Fruit fly (Drosophila melanogaster) whole organism, embryonic: ENCODE data around the gene alphaTub67C.
A peak's percentile ranks its signal among the peaks of the same experiment; 100 is the strongest.

Experiments used
- Antp ChIP-seq: fragments of 200-800 bp; sonication (Bioruptor generic); optimal IDR thresholded peaks from 3 replicates; lab custom pipeline; 2016; ENCODE audit warnings: missing biosample characterization, missing genetic modification characterization
- Bdp1 ChIP-seq: fragments of 200-800 bp; sonication (Bioruptor generic); optimal IDR thresholded peaks from 3 replicates; lab custom pipeline; 2016; ENCODE audit warnings: missing biosample characterization, missing genetic modification characterization
- Blimp-1 ChIP-seq: fragments of 200-800 bp; sonication (Bioruptor generic); optimal IDR thresholded peaks from 3 replicates; lab custom pipeline; 2018; ENCODE audit warnings: missing biosample characterization, missing genetic modification characterization, mild to moderate bottlenecking, moderate library complexity, missing genetic modification reagents
- CG10274 ChIP-seq: fragments of 200-800 bp; sonication (Bioruptor generic); optimal IDR thresholded peaks from 3 replicates; lab custom pipeline; 2017; ENCODE audit warnings: missing biosample characterization, mild to moderate bottlenecking, missing genetic modification characterization
- CG11695 ChIP-seq: fragments of 200-800 bp; sonication (Bioruptor generic); IDR thresholded peaks from 3 replicates; pipeline ENCODE4 v1.3.6; 2022; ENCODE audit warnings: missing biosample characterization, missing genetic modification characterization
- CG11723 ChIP-seq: fragments of 200-800 bp; sonication (Bioruptor generic); optimal IDR thresholded peaks from 2 replicates; lab custom pipeline; 2017; ENCODE audit warnings: missing biosample characterization, mild to moderate bottlenecking, missing genetic modification characterization
- CG12071 ChIP-seq: fragments of 200-800 bp; sonication (Bioruptor generic); optimal IDR thresholded peaks from 3 replicates; lab custom pipeline; 2018; ENCODE audit warnings: missing biosample characterization, mild to moderate bottlenecking, missing genetic modification characterization
- CG12104 ChIP-seq: fragments of 200-800 bp; sonication (Bioruptor generic); optimal IDR thresholded peaks from 3 replicates; lab custom pipeline; 2016; ENCODE audit warnings: missing biosample characterization, missing genetic modification characterization
- CG1233 ChIP-seq: fragments of 200-800 bp; sonication (Bioruptor generic); optimal IDR thresholded peaks from 4 replicates; lab custom pipeline; 2018; ENCODE audit warnings: missing biosample characterization, mild to moderate bottlenecking, missing genetic modification characterization
- CG17328 ChIP-seq: fragments of 200-800 bp; sonication (Bioruptor generic); IDR thresholded peaks from 2 replicates; pipeline ENCODE4 v1.3.6; 2022; ENCODE audit warnings: missing biosample characterization, missing genetic modification characterization
- CG18599 ChIP-seq: fragments of 200-800 bp; sonication (Bioruptor generic); optimal IDR thresholded peaks from 3 replicates; lab custom pipeline; 2017; ENCODE audit warnings: missing biosample characterization, missing genetic modification characterization, mild to moderate bottlenecking, moderate library complexity, missing genetic modification reagents
- CG2116 ChIP-seq: fragments of 200-800 bp; sonication (Bioruptor generic); optimal IDR thresholded peaks from 3 replicates; lab custom pipeline; 2018; ENCODE audit warnings: missing biosample characterization, mild to moderate bottlenecking, missing genetic modification characterization
- CG2712 ChIP-seq: fragments of 200-800 bp; optimal IDR thresholded peaks from 3 replicates; lab custom pipeline; 2019; ENCODE audit warnings: missing biosample characterization, mild to moderate bottlenecking, missing genetic modification characterization, moderate library complexity
- CG2889 ChIP-seq: fragments of 200-800 bp; sonication (Bioruptor generic); IDR thresholded peaks from 3 replicates; pipeline ENCODE4 v1.3.6; 2022; ENCODE audit warnings: missing biosample characterization, missing genetic modification characterization
- CG30403 ChIP-seq: fragments of 200-800 bp; sonication (Bioruptor generic); optimal IDR thresholded peaks from 3 replicates; lab custom pipeline; 2016; ENCODE audit warnings: missing biosample characterization, missing genetic modification characterization
- CG31365 ChIP-seq: fragments of 200-800 bp; sonication (Bioruptor generic); optimal IDR thresholded peaks from 2 replicates; lab custom pipeline; 2018; ENCODE audit warnings: missing biosample characterization, mild to moderate bottlenecking, missing genetic modification characterization
- CG3838 ChIP-seq: fragments of 200-800 bp; sonication (Bioruptor generic); optimal IDR thresholded peaks from 3 replicates; lab custom pipeline; 2016; ENCODE audit warnings: missing biosample characterization, missing genetic modification characterization
- CG42726 ChIP-seq: fragments of 200-800 bp; sonication (Bioruptor generic); IDR thresholded peaks from 2 replicates; pipeline ENCODE4 v1.3.6; 2022; ENCODE audit warnings: missing biosample characterization, missing genetic modification characterization; ENCODE audit not compliant: partially characterized antibody
- CG43689 ChIP-seq: fragments of 200-800 bp; sonication (Bioruptor generic); IDR thresholded peaks from 2 replicates; pipeline ENCODE4 v1.3.6; 2022; ENCODE audit warnings: missing biosample characterization, missing genetic modification characterization
- CG4730 ChIP-seq: fragments of 200-800 bp; sonication (Bioruptor generic); IDR thresholded peaks from 2 replicates; pipeline ENCODE4 v1.3.6; 2022; ENCODE audit warnings: missing biosample characterization, missing genetic modification characterization
- CG6254 ChIP-seq: fragments of 200-800 bp; sonication (Bioruptor generic); optimal IDR thresholded peaks from 3 replicates; lab custom pipeline; 2017; ENCODE audit warnings: mild to moderate bottlenecking, missing biosample characterization, missing genetic modification reagents, missing genetic modification characterization
- CG6791 ChIP-seq: fragments of 200-800 bp; sonication (Bioruptor generic); IDR thresholded peaks from 3 replicates; pipeline ENCODE4 v1.3.6; 2022; ENCODE audit warnings: missing biosample characterization, missing genetic modification characterization; ENCODE audit not compliant: partially characterized antibody
- CG8765 ChIP-seq: fragments of 200-800 bp; sonication (Bioruptor generic); IDR thresholded peaks from 2 replicates; pipeline ENCODE4 v1.3.6; 2022; ENCODE audit warnings: missing biosample characterization, missing genetic modification characterization
- Dbx ChIP-seq: fragments of 200-800 bp; sonication (Bioruptor generic); IDR thresholded peaks from 3 replicates; pipeline ENCODE4 v1.3.6; 2022; ENCODE audit warnings: missing biosample characterization, missing genetic modification characterization
- Dll ChIP-seq: fragments of 200-800 bp; sonication (Bioruptor generic); IDR thresholded peaks from 4 replicates; pipeline ENCODE4 v1.3.6; 2022; ENCODE audit warnings: missing biosample characterization, missing genetic modification characterization; ENCODE audit not compliant: partially characterized antibody
- HmgZ ChIP-seq: fragments of 200-800 bp; sonication (Bioruptor generic); optimal IDR thresholded peaks from 2 replicates; lab custom pipeline; 2018; ENCODE audit warnings: missing biosample characterization, mild to moderate bottlenecking, missing genetic modification characterization
- MBD-R2 ChIP-seq: fragments of 200-800 bp; sonication (Bioruptor generic); IDR thresholded peaks from 2 replicates; pipeline ENCODE4 v1.3.6; 2022; ENCODE audit warnings: missing biosample characterization, missing genetic modification characterization
- NK7.1 ChIP-seq: fragments of 200-800 bp; sonication (Bioruptor generic); optimal IDR thresholded peaks from 3 replicates; lab custom pipeline; 2016; ENCODE audit warnings: missing biosample characterization, missing genetic modification characterization
- Pdp1 ChIP-seq, 2 experiments: fragments of 200-800 bp; sonication (Bioruptor generic); optimal IDR thresholded peaks; 3 replicates each; lab custom pipeline; 2016; ENCODE audit warnings: missing biosample characterization in 2 of 2, missing genetic modification characterization in 2 of 2, mild to moderate bottlenecking in 1 of 2, moderate library complexity in 1 of 2
- Sin3A ChIP-seq: fragments of >200 bp; optimal IDR thresholded peaks from 2 replicates; lab custom pipeline; 2018
- Sox102F ChIP-seq: fragments of 200-800 bp; sonication (Bioruptor generic); optimal IDR thresholded peaks from 2 replicates; lab custom pipeline; 2018; ENCODE audit warnings: missing biosample characterization, mild to moderate bottlenecking, missing genetic modification characterization, moderate library complexity
- Usf ChIP-seq: fragments of 200-800 bp; sonication (Bioruptor generic); optimal IDR thresholded peaks from 2 replicates; lab custom pipeline; 2017; ENCODE audit warnings: missing genotype, missing biosample characterization, missing genetic modification characterization
- ase ChIP-seq: fragments of 200-800 bp; sonication (Bioruptor generic); IDR thresholded peaks from 3 replicates; pipeline ENCODE4 v1.3.6; 2022; ENCODE audit warnings: missing biosample characterization, missing genetic modification characterization
- bbx ChIP-seq: fragments of 200-800 bp; sonication (Bioruptor generic); IDR thresholded peaks from 2 replicates; pipeline ENCODE4 v1.3.6; 2022; ENCODE audit warnings: missing biosample characterization, missing genetic modification characterization; ENCODE audit not compliant: partially characterized antibody
- bsh ChIP-seq, 2 experiments: fragments of 200-800 bp; sonication (Bioruptor generic); optimal IDR thresholded peaks; 2 replicates each; lab custom pipeline; 2017 to 2018; ENCODE audit warnings: mild to moderate bottlenecking in 2 of 2, missing biosample characterization in 2 of 2, missing genetic modification characterization in 2 of 2, moderate library complexity in 1 of 2
- crc ChIP-seq: fragments of 200-800 bp; sonication (Bioruptor generic); optimal IDR thresholded peaks from 2 replicates; lab custom pipeline; 2016; ENCODE audit warnings: missing biosample characterization, missing genetic modification characterization
- emc ChIP-seq: fragments of 200-800 bp; sonication (Bioruptor generic); optimal IDR thresholded peaks from 2 replicates; lab custom pipeline; 2016; ENCODE audit warnings: missing biosample characterization, missing genetic modification characterization
- fd102C ChIP-seq: fragments of 200-800 bp; sonication (Bioruptor generic); optimal IDR thresholded peaks from 2 replicates; lab custom pipeline; 2018; ENCODE audit warnings: missing biosample characterization, mild to moderate bottlenecking, missing genetic modification characterization, moderate library complexity
- ham ChIP-seq: fragments of 200-800 bp; sonication (Bioruptor generic); IDR thresholded peaks from 2 replicates; pipeline ENCODE4 v1.3.6; 2022; ENCODE audit warnings: missing biosample characterization, missing genetic modification characterization
- ind ChIP-seq: fragments of 200-800 bp; sonication (Bioruptor generic); optimal IDR thresholded peaks from 3 replicates; lab custom pipeline; 2016; ENCODE audit warnings: missing biosample characterization, missing genetic modification characterization
- jing ChIP-seq: fragments of 200-800 bp; sonication (Bioruptor generic); optimal IDR thresholded peaks from 2 replicates; lab custom pipeline; 2018; ENCODE audit warnings: missing biosample characterization, mild to moderate bottlenecking, missing genetic modification characterization
- klu ChIP-seq: fragments of 200-800 bp; sonication (Bioruptor generic); IDR thresholded peaks from 2 replicates; pipeline ENCODE4 v1.3.6; 2022; ENCODE audit warnings: missing biosample characterization, missing genetic modification characterization
- lbe ChIP-seq: fragments of 200-800 bp; sonication (Bioruptor generic); optimal IDR thresholded peaks from 2 replicates; lab custom pipeline; 2016; ENCODE audit warnings: missing biosample characterization, mild to moderate bottlenecking, missing genetic modification characterization
- mirr ChIP-seq: fragments of 200-800 bp; sonication (Bioruptor generic); optimal IDR thresholded peaks from 3 replicates; lab custom pipeline; 2018; ENCODE audit warnings: missing biosample characterization, mild to moderate bottlenecking, missing genetic modification characterization
- nerfin-1 ChIP-seq: fragments of 200-800 bp; sonication (Bioruptor generic); optimal IDR thresholded peaks from 3 replicates; lab custom pipeline; 2019; ENCODE audit warnings: missing biosample characterization, mild to moderate bottlenecking, missing genetic modification characterization, moderate library complexity
- pho ChIP-seq: fragments of 200-800 bp; sonication (Bioruptor generic); optimal IDR thresholded peaks from 2 replicates; lab custom pipeline; 2016; ENCODE audit warnings: missing biosample characterization, missing genetic modification characterization
- slp2 ChIP-seq: fragments of 200-800 bp; sonication (Bioruptor generic); optimal IDR thresholded peaks from 2 replicates; lab custom pipeline; 2016; ENCODE audit warnings: missing biosample characterization, missing genetic modification characterization
- wek ChIP-seq: fragments of 200-800 bp; sonication (Bioruptor generic); optimal IDR thresholded peaks from 3 replicates; lab custom pipeline; 2018; ENCODE audit warnings: missing biosample characterization, mild to moderate bottlenecking, missing genetic modification characterization, moderate library complexity

The alphaTub67C gene

dm6 chr3L:9696650-9697526 lies 15.8 kb downstream of the alphaTub67C start, which contains the start of gene Prps (continued):
- TF ChIP-seq CG12104 (GFP tag; lab: Kevin White, UChicago), result peak; percentile 67
- no peak for TF ChIP-seq Sin3A (lab: Kevin White, UChicago)
- peak; percentile 42 for TF ChIP-seq wek (GFP tag; lab: Kevin White, UChicago)
- no peak; the same call in 1 of the 2 replicates for TF ChIP-seq CG42726
- peak; percentile 67 for TF ChIP-seq NK7.1 (GFP tag; lab: Kevin White, UChicago)
- peak; percentile 85 for TF ChIP-seq lbe (GFP tag; lab: Kevin White, UChicago)
- peak; percentile 58; the same call in 1 of the 2 replicates for TF ChIP-seq CG8765 (GFP tag; lab: Robert Waterston, UW)
- peak; percentile 36 for TF ChIP-seq jing (GFP tag; lab: Kevin White, UChicago)
- TF ChIP-seq CG30403 (GFP tag; lab: Kevin White, UChicago), result peak; percentile 75
- TF ChIP-seq Usf (GFP tag; lab: Kevin White, UChicago), result no peak
- TF ChIP-seq CG6254 (GFP tag; lab: Kevin White, UChicago), result peak; percentile 62
- peak; percentile 79 for TF ChIP-seq HmgZ (tag; lab: Kevin White, UChicago)
- TF ChIP-seq Blimp-1 (GFP tag; lab: Kevin White, UChicago), result peak; percentile 72
- TF ChIP-seq CG12071 (GFP tag; lab: Kevin White, UChicago), result peak; percentile 87
- peak; percentile 81 for TF ChIP-seq CG31365 (tag; lab: Kevin White, UChicago)
- peak; percentile 75 to 87 for TF ChIP-seq Pdp1 (GFP tag; optimal IDR thresholded peaks at IDR 0.05; lab: Kevin White, UChicago)
- no peak for TF ChIP-seq CG10274
- TF ChIP-seq CG18599 (GFP tag; lab: Kevin White, UChicago), result peak; percentile 89
- TF ChIP-seq nerfin-1, result peak; percentile 59
- TF ChIP-seq ind (GFP tag; lab: Kevin White, UChicago), result peak; percentile 83
- TF ChIP-seq CG3838 (GFP tag; lab: Kevin White, UChicago), result peak; percentile 22
- no peak for TF ChIP-seq fd102C (GFP tag; lab: Kevin White, UChicago)
- peak; percentile 52; the same call in 1 of the 3 replicates for TF ChIP-seq CG2889 (GFP tag; lab: Robert Waterston, UW)
- peak; percentile 78 for TF ChIP-seq CG2712 (tag; lab: Kevin White, UChicago)
- peak; percentile 88 for TF ChIP-seq Antp (GFP tag; lab: Kevin White, UChicago)
- peak; percentile 33 for TF ChIP-seq emc (GFP tag; lab: Kevin White, UChicago)
- TF ChIP-seq CG4730 (GFP tag; lab: Robert Waterston, UW), result peak; percentile 77
- TF ChIP-seq klu (GFP tag; lab: Robert Waterston, UW), result no peak
- peak; percentile 6 for TF ChIP-seq Bdp1 (GFP tag; lab: Kevin White, UChicago)
- peak; percentile 33 for TF ChIP-seq slp2 (GFP tag; lab: Kevin White, UChicago)
- TF ChIP-seq CG2116 (GFP tag; lab: Kevin White, UChicago), result no peak
- peak; percentile 75 for TF ChIP-seq CG17328
- TF ChIP-seq MBD-R2 (GFP tag; lab: Robert Waterston, UW), result peak; percentile 51; the same call in 1 of the 2 replicates
- TF ChIP-seq mirr (GFP tag; lab: Kevin White, UChicago), result peak; percentile 83
- peak; percentile 67 for TF ChIP-seq crc
- TF ChIP-seq Sox102F, result peak; percentile 62
- peak; percentile 42 for TF ChIP-seq CG11723
- no peak for TF ChIP-seq bbx (GFP tag; lab: Robert Waterston, UW)
- TF ChIP-seq bsh (GFP tag; optimal IDR thresholded peaks at IDR 0.05; lab: Kevin White, UChicago), result peak; percentile 60 to 72
- TF ChIP-seq Dbx (GFP tag; lab: Robert Waterston, UW), result peak; percentile 82
- no peak for TF ChIP-seq CG6791
- peak; percentile 53 for TF ChIP-seq pho (GFP tag; lab: Kevin White, UChicago)
- TF ChIP-seq CG1233, result peak; percentile 63
- peak; percentile 18; the same call in 1 of the 2 replicates for TF ChIP-seq ham (GFP tag; lab: Robert Waterston, UW)
- peak; percentile 79 for TF ChIP-seq CG11695 (GFP tag; lab: Robert Waterston, UW)
- peak; percentile 70; the same call in 2 of the 3 replicates for TF ChIP-seq ase (GFP tag; lab: Robert Waterston, UW)
- TF ChIP-seq CG43689 (GFP tag; lab: Robert Waterston, UW), result no peak
- TF ChIP-seq Dll (GFP tag; lab: Robert Waterston, UW), result 0 out of 4 replicates have a peak, but pooled peaks have one; percentile 30
